Fruit fly (Drosophila melanogaster) whole organism, embryonic: ENCODE results near the gene Cont.

Source experiments
- Asciz ChIP-seq: fragments of 200-800 bp; sonication (Bioruptor generic); optimal IDR thresholded peaks from 2 replicates; lab custom pipeline; 2017; ENCODE audit warnings: missing biosample characterization, mild to moderate bottlenecking, missing genetic modification characterization, missing genetic modification reagents
- B-H2 ChIP-seq: fragments of 200-800 bp; sonication (Bioruptor generic); optimal IDR thresholded peaks from 2 replicates; lab custom pipeline; 2018; ENCODE audit warnings: missing biosample characterization, mild to moderate bottlenecking, missing genetic modification characterization
- CG10366 ChIP-seq: fragments of 200-800 bp; sonication (Bioruptor generic); IDR thresholded peaks from 2 replicates; pipeline ENCODE4 v1.3.6; 2022; ENCODE audit warnings: missing biosample characterization, missing genetic modification characterization
- CG12391 ChIP-seq: fragments of 200-800 bp; sonication (Bioruptor generic); optimal IDR thresholded peaks from 3 replicates; lab custom pipeline; 2018; ENCODE audit warnings: missing biosample characterization, mild to moderate bottlenecking, missing genetic modification characterization, moderate library complexity
- CG12769 ChIP-seq: fragments of 200-800 bp; sonication (Bioruptor generic); optimal IDR thresholded peaks from 2 replicates; lab custom pipeline; 2019; ENCODE audit warnings: missing biosample characterization, mild to moderate bottlenecking, missing genetic modification characterization, moderate library complexity
- CG15479 ChIP-seq: fragments of 200-800 bp; sonication (Bioruptor generic); optimal IDR thresholded peaks from 3 replicates; lab custom pipeline; 2019; ENCODE audit warnings: missing biosample characterization, mild to moderate bottlenecking, missing genetic modification characterization, moderate library complexity
- CG15514 ChIP-seq: fragments of 200-800 bp; sonication (Bioruptor generic); optimal IDR thresholded peaks from 3 replicates; lab custom pipeline; 2017; ENCODE audit warnings: missing biosample characterization, missing genetic modification characterization, mild to moderate bottlenecking, moderate library complexity, missing genetic modification reagents
- CG17359 ChIP-seq: fragments of 200-800 bp; sonication (Bioruptor generic); optimal IDR thresholded peaks from 3 replicates; lab custom pipeline; 2018; ENCODE audit warnings: missing biosample characterization, mild to moderate bottlenecking, missing genetic modification characterization, moderate library complexity
- CG17385 ChIP-seq: fragments of 200-800 bp; sonication (Bioruptor generic); optimal IDR thresholded peaks from 3 replicates; lab custom pipeline; 2018; ENCODE audit warnings: missing biosample characterization, mild to moderate bottlenecking, missing genetic modification characterization
- CG2875 ChIP-seq: fragments of 200-800 bp; sonication (Bioruptor generic); optimal IDR thresholded peaks from 2 replicates; lab custom pipeline; 2017; ENCODE audit warnings: missing biosample characterization, mild to moderate bottlenecking, missing genetic modification characterization, missing genetic modification reagents
- CG31365 ChIP-seq: fragments of 200-800 bp; sonication (Bioruptor generic); optimal IDR thresholded peaks from 2 replicates; lab custom pipeline; 2018; ENCODE audit warnings: missing biosample characterization, mild to moderate bottlenecking, missing genetic modification characterization
- CG31388 ChIP-seq: fragments of 200-800 bp; sonication (Bioruptor generic); optimal IDR thresholded peaks from 2 replicates; lab custom pipeline; 2016; ENCODE audit warnings: missing biosample characterization, missing genetic modification characterization
- CG3163 ChIP-seq: fragments of 200-800 bp; sonication (Bioruptor generic); optimal IDR thresholded peaks from 3 replicates; lab custom pipeline; 2016; ENCODE audit warnings: missing biosample characterization, missing genetic modification characterization
- CG4854 ChIP-seq: fragments of 200-800 bp; sonication (Bioruptor generic); optimal IDR thresholded peaks from 2 replicates; lab custom pipeline; 2016; ENCODE audit warnings: missing biosample characterization, missing genetic modification characterization, inconsistent platforms
- CG5180 ChIP-seq: fragments of 200-800 bp; sonication (Bioruptor generic); optimal IDR thresholded peaks from 3 replicates; lab custom pipeline; 2017; ENCODE audit warnings: missing biosample characterization, missing genetic modification characterization, mild to moderate bottlenecking, moderate library complexity, missing genetic modification reagents
- CG7271 ChIP-seq: fragments of 200-800 bp; sonication (Bioruptor generic); optimal IDR thresholded peaks from 2 replicates; lab custom pipeline; 2018; ENCODE audit warnings: missing biosample characterization, mild to moderate bottlenecking, missing genetic modification characterization, moderate library complexity
- CG7357 ChIP-seq: fragments of 200-800 bp; sonication (Bioruptor generic); IDR thresholded peaks from 3 replicates; pipeline ENCODE4 v1.3.6; 2022; ENCODE audit warnings: missing biosample characterization, missing genetic modification characterization
- CG7987 ChIP-seq: fragments of 200-800 bp; sonication (Bioruptor generic); optimal IDR thresholded peaks from 2 replicates; lab custom pipeline; 2018; ENCODE audit warnings: missing biosample characterization, mild to moderate bottlenecking, missing genetic modification characterization, moderate library complexity
- CG8281 ChIP-seq: fragments of 200-800 bp; sonication (Bioruptor generic); optimal IDR thresholded peaks from 2 replicates; lab custom pipeline; 2018; ENCODE audit warnings: missing biosample characterization, mild to moderate bottlenecking, missing genetic modification characterization, moderate library complexity
- CG8290 ChIP-seq, 3 experiments: fragments of 200-800 bp; sonication (Bioruptor generic); optimal IDR thresholded peaks; 2 replicates each; lab custom pipeline; 2016 to 2019; ENCODE audit warnings: missing biosample characterization in 3 of 3, missing genetic modification characterization in 3 of 3, mild to moderate bottlenecking in 2 of 3, moderate library complexity in 1 of 3
- CG9609 ChIP-seq: fragments of 200-800 bp; sonication (Bioruptor generic); optimal IDR thresholded peaks from 3 replicates; lab custom pipeline; 2016; ENCODE audit warnings: missing biosample characterization, missing genetic modification characterization
- CHES-1-like ChIP-seq: fragments of 200-800 bp; sonication (Bioruptor generic); optimal IDR thresholded peaks from 2 replicates; lab custom pipeline; 2016; ENCODE audit warnings: missing biosample characterization, missing genetic modification characterization
- CkIIα-i1 ChIP-seq: fragments of 200-800 bp; sonication (Bioruptor generic); IDR thresholded peaks from 2 replicates; pipeline ENCODE4 v1.3.6; 2022; ENCODE audit warnings: missing biosample characterization, missing genetic modification characterization
- Deaf1 ChIP-seq: fragments of 200-800 bp; optimal IDR thresholded peaks from 3 replicates; lab custom pipeline; 2019; ENCODE audit warnings: missing biosample characterization, mild to moderate bottlenecking, missing genetic modification characterization, moderate library complexity
- Ets97D ChIP-seq: fragments of 200-800 bp; sonication (Bioruptor generic); optimal IDR thresholded peaks from 3 replicates; lab custom pipeline; 2016; ENCODE audit warnings: missing biosample characterization, missing genetic modification characterization
- Fer1 ChIP-seq: fragments of 200-800 bp; sonication (Bioruptor generic); optimal IDR thresholded peaks from 2 replicates; lab custom pipeline; 2017; ENCODE audit warnings: missing biosample characterization, mild to moderate bottlenecking, missing genetic modification characterization
- Med ChIP-seq: fragments of 200-800 bp; sonication (Bioruptor generic); peaks from one replicate; lab custom pipeline; 2016; ENCODE audit warnings: missing biosample characterization, missing genetic modification characterization, mild to moderate bottlenecking, inconsistent platforms, moderate library complexity
- NFAT ChIP-seq: fragments of 200-800 bp; sonication (Bioruptor generic); IDR thresholded peaks from 2 replicates; pipeline ENCODE4 v1.3.6; 2022; ENCODE audit warnings: missing biosample characterization, missing genetic modification characterization
- Oaz ChIP-seq: fragments of 200-800 bp; sonication (Bioruptor generic); IDR thresholded peaks from 2 replicates; pipeline ENCODE4 v1.3.6; 2022; ENCODE audit warnings: missing biosample characterization, missing genetic modification characterization
- Optix ChIP-seq: fragments of 200-800 bp; sonication (Bioruptor generic); IDR thresholded peaks from 3 replicates; pipeline ENCODE4 v1.3.6; 2022; ENCODE audit warnings: missing biosample characterization, missing genetic modification characterization
- Six4 ChIP-seq: fragments of 200-800 bp; sonication (Bioruptor generic); optimal IDR thresholded peaks from 2 replicates; lab custom pipeline; 2016; ENCODE audit warnings: missing biosample characterization, missing genetic modification characterization
- Trl ChIP-seq, 3 experiments: fragments of >200 bp in 2 of 3; fragments of 200-800 bp in 1 of 3; sonication (Bioruptor generic) in 1 of 3; optimal IDR thresholded peaks; 2 replicates in 1 of 3; 3 replicates in 2 of 3; lab custom pipeline; 2016 to 2017; ENCODE audit warnings: missing biosample characterization in 1 of 3, missing genetic modification characterization in 1 of 3
- Vsx1 ChIP-seq: fragments of 200-800 bp; sonication (Bioruptor generic); optimal IDR thresholded peaks from 2 replicates; lab custom pipeline; 2017; ENCODE audit warnings: missing biosample characterization, mild to moderate bottlenecking, missing genetic modification characterization, missing genetic modification reagents
- amos ChIP-seq: fragments of 200-800 bp; sonication (Bioruptor generic); IDR thresholded peaks from 2 replicates; pipeline ENCODE4 v1.3.6; 2022; ENCODE audit warnings: missing biosample characterization, missing genetic modification characterization; ENCODE audit not compliant: partially characterized antibody
- ash1 ChIP-seq: fragments of 200-800 bp; sonication (Bioruptor generic); optimal IDR thresholded peaks from 2 replicates; lab custom pipeline; 2018; ENCODE audit warnings: missing biosample characterization, mild to moderate bottlenecking, missing genetic modification characterization
- caup ChIP-seq: fragments of 200-800 bp; sonication (Bioruptor generic); optimal IDR thresholded peaks from 3 replicates; lab custom pipeline; 2017; ENCODE audit warnings: missing biosample characterization, mild to moderate bottlenecking, missing genetic modification characterization, moderate library complexity; ENCODE audit not compliant: severe bottlenecking
- cg ChIP-seq: fragments of 200-800 bp; sonication (Bioruptor generic); optimal IDR thresholded peaks from 3 replicates; lab custom pipeline; 2019; ENCODE audit warnings: missing biosample characterization, mild to moderate bottlenecking, missing genetic modification characterization, moderate library complexity
- ci ChIP-seq: fragments of 200-800 bp; sonication (Bioruptor generic); IDR thresholded peaks from 3 replicates; pipeline ENCODE4 v1.3.6; 2022; ENCODE audit warnings: missing biosample characterization, missing genetic modification characterization
- hkb ChIP-seq, 2 experiments: fragments of 200-800 bp in 1 of 2; fragments of >200 bp in 1 of 2; sonication (Bioruptor generic) in 1 of 2; IDR thresholded peaks in 1 of 2; optimal IDR thresholded peaks in 1 of 2; 2 replicates each; pipeline versions ENCODE4 v1.3.6 to Lab custom; 2017 to 2022; ENCODE audit warnings: missing biosample characterization in 1 of 2, missing genetic modification characterization in 1 of 2
- ken ChIP-seq: fragments of 200-800 bp; sonication (Bioruptor generic); IDR thresholded peaks from 3 replicates; pipeline ENCODE4 v1.3.6; 2022; ENCODE audit warnings: missing biosample characterization, missing genetic modification characterization
- nom ChIP-seq: fragments of 200-800 bp; sonication (Bioruptor generic); optimal IDR thresholded peaks from 2 replicates; lab custom pipeline; 2017; ENCODE audit warnings: missing biosample characterization, missing genetic modification characterization, mild to moderate bottlenecking, moderate library complexity, missing genetic modification reagents
- slp2 ChIP-seq: fragments of 200-800 bp; sonication (Bioruptor generic); optimal IDR thresholded peaks from 2 replicates; lab custom pipeline; 2016; ENCODE audit warnings: missing biosample characterization, missing genetic modification characterization
- sob ChIP-seq: fragments of 200-800 bp; sonication (Bioruptor generic); IDR thresholded peaks from 2 replicates; pipeline ENCODE4 v1.3.6; 2022; ENCODE audit warnings: missing biosample characterization, missing genetic modification characterization
- tup ChIP-seq: fragments of 200-800 bp; sonication (Bioruptor generic); optimal IDR thresholded peaks from 2 replicates; lab custom pipeline; 2016; ENCODE audit warnings: missing biosample characterization, mild to moderate bottlenecking, missing genetic modification characterization, moderate library complexity
- vvl ChIP-seq: fragments of 200-800 bp; sonication (Bioruptor generic); IDR thresholded peaks from 2 replicates; pipeline ENCODE4 v1.3.6; 2022; ENCODE audit warnings: missing biosample characterization, missing genetic modification characterization
- zfh2 ChIP-seq: fragments of 200-800 bp; sonication (Bioruptor generic); optimal IDR thresholded peaks from 2 replicates; lab custom pipeline; 2016; ENCODE audit warnings: missing biosample characterization, missing genetic modification characterization

Gene Cont

dm6 chr3R:4394117-4394516 is 13.0 kb downstream of the Cont start, which contains the start of gene CG34112:
TSS of gene CG34112 (minus strand) at chr3R:4394259.
- TF ChIP-seq sob (GFP tag; lab: Robert Waterston, UW) (no peak), hkb (optimal IDR thresholded peaks at IDR 0.05; lab: Kevin White, UChicago) (no peak), hkb (GFP tag; IDR thresholded peaks at IDR 0.05; lab: Robert Waterston, UW) (0 out of 2 replicates have a peak, but pooled peaks have one; percentile 13), Asciz (GFP tag; lab: Kevin White, UChicago) (no peak), NFAT (GFP tag; lab: Robert Waterston, UW) (peak; percentile 17; the same call in 1 of the 2 replicates), Med (GFP tag; lab: Kevin White, UChicago) (peak; percentile 57), CG8290 (GFP tag; optimal IDR thresholded peaks at IDR 0.05; lab: Kevin White, UChicago) (no peak), CG8290 (tag; optimal IDR thresholded peaks at IDR 0.05; lab: Kevin White, UChicago) (peak in 1 of 2 experiments; percentile 33), CHES-1-like (GFP tag; lab: Kevin White, UChicago) (no peak), cg (GFP tag; lab: Kevin White, UChicago) (peak; percentile 32), CG17385 (GFP tag; lab: Kevin White, UChicago) (no peak), CG4854 (GFP tag; lab: Kevin White, UChicago) (no peak), CG3163 (peak; percentile 17), Deaf1 (peak; percentile 78), vvl (GFP tag; lab: Robert Waterston, UW) (0 out of 2 replicates have a peak, but pooled peaks have one; percentile 28), CG7271 (tag; lab: Kevin White, UChicago) (no peak), Vsx1 (GFP tag; lab: Kevin White, UChicago) (no peak), ash1 (GFP tag; lab: Kevin White, UChicago) (no peak), ci (GFP tag; lab: Robert Waterston, UW) (0 out of 3 replicates have a peak, but pooled peaks have one; percentile 34), CG8281 (tag; lab: Kevin White, UChicago) (no peak), CG15479 (GFP tag; lab: Kevin White, UChicago) (no peak), slp2 (no peak), CG12391 (tag; lab: Kevin White, UChicago) (no peak), CG12769 (peak; percentile 88), ken (GFP tag; lab: Robert Waterston, UW) (no peak), CG17359 (peak; percentile 1), tup (GFP tag; lab: Kevin White, UChicago) (no peak), CG5180 (GFP tag; lab: Kevin White, UChicago) (peak; percentile 83), CG15514 (GFP tag; lab: Kevin White, UChicago) (peak; percentile 24), CG9609 (GFP tag; lab: Kevin White, UChicago) (no peak), Trl (optimal IDR thresholded peaks at IDR 0.05; lab: Kevin White, UChicago) (peak in 1 of 2 experiments; percentile 6), Trl (GFP tag; optimal IDR thresholded peaks at IDR 0.05; lab: Kevin White, UChicago) (no peak), CG2875 (GFP tag; lab: Kevin White, UChicago) (no peak)

- TF ChIP-seq Fer1 (GFP tag; lab: Kevin White, UChicago) (peak; percentile 90), CG8281 (tag; lab: Kevin White, UChicago) (peak; percentile 57), CkIIα-i1 (GFP tag; lab: Robert Waterston, UW) (no peak), B-H2 (peak; percentile 5), nom (GFP tag; lab: Kevin White, UChicago) (no peak), CG10366 (GFP tag; lab: Robert Waterston, UW) (peak; percentile 91), CG31365 (peak; percentile 80), Six4 (GFP tag; lab: Kevin White, UChicago) (peak; percentile 79), amos (GFP tag; lab: Robert Waterston, UW) (no peak), zfh2 (GFP tag; lab: Kevin White, UChicago) (peak; percentile 91), Ets97D (GFP tag; lab: Kevin White, UChicago) (peak; percentile 72), caup (GFP tag; lab: Kevin White, UChicago) (peak; percentile 87), Oaz (GFP tag; lab: Robert Waterston, UW) (no peak; the same call in 1 of the 2 replicates), CG31388 (peak; percentile 74), Optix (peak; percentile 87), CG7987 (GFP tag; lab: Kevin White, UChicago) (peak; percentile 68), CG7357 (GFP tag; lab: Robert Waterston, UW) (peak; percentile 79)
These were observed 13.8 kb downstream of the Cont start for dm6 chr3R:4394654-4395581.
